Fruit fly (Drosophila melanogaster): Measurements from ENCODE around the gene obst-F.

The obst-F gene

DNA sequence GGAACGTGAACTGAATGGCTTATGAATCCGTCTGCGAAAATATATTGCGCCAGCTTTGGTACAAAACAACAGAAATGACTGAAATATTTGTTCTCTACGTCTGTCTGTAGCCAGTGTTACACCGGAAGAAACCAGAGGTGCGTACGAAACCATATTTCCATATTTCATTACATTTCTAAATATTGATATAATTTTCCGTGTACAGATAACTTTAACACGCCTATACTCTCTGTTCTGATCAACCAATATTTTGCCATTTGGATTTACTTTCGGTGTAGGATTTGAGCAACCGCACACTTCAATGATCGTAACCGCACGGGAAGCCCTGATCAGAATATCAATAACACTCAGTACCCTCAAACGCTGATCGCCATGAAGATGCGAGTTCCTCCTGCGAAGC is 6.7 kb downstream of the obst-F start:
- TF ChIP-seq CG32264 (GFP tag; optimal IDR thresholded peaks at IDR 0.05) (no peak), tai (GFP tag; optimal IDR thresholded peaks at IDR 0.05) (peak; percentile 29), CrebA (GFP tag; optimal IDR thresholded peaks at IDR 0.05; ENCODE audit: borderline replicate concordance) (no peak), Jra (GFP tag; optimal IDR thresholded peaks at IDR 0.05) (no peak), br (GFP tag; optimal IDR thresholded peaks at IDR 0.05) (peak; percentile 66), usp (GFP tag; optimal IDR thresholded peaks at IDR 0.05) (no peak), Vsx2 (GFP tag; optimal IDR thresholded peaks at IDR 0.05; ENCODE audit: partially characterized antibody) (no peak), jim (GFP tag; optimal IDR thresholded peaks at IDR 0.05) (no peak), dmrt93B (GFP tag; optimal IDR thresholded peaks at IDR 0.05) (peak; percentile 34), ey (GFP tag; optimal IDR thresholded peaks at IDR 0.05) (peak; percentile 60), sage (GFP tag; optimal IDR thresholded peaks at IDR 0.05) (peak; percentile 36), OdsH (GFP tag; optimal IDR thresholded peaks at IDR 0.05) (peak; percentile 61), CG9705 (GFP tag; optimal IDR thresholded peaks at IDR 0.05) (no peak), Hr83 (GFP tag; optimal IDR thresholded peaks at IDR 0.05; ENCODE audit: poor library complexity, severe bottlenecking) (no peak), Sp1 (GFP tag; optimal IDR thresholded peaks at IDR 0.05) (peak; percentile 60), HLH106 (tag; optimal IDR thresholded peaks at IDR 0.05) (peak; percentile 71), N (GFP tag; optimal IDR thresholded peaks at IDR 0.05) (no peak), Myc (optimal IDR thresholded peaks at IDR 0.05) (no peak), Rel (GFP tag; optimal IDR thresholded peaks at IDR 0.05) (no peak), Rel (tag; optimal IDR thresholded peaks at IDR 0.05) (no peak), woc (GFP tag; optimal IDR thresholded peaks at IDR 0.05) (peak; percentile 43), rgr (GFP tag; optimal IDR thresholded peaks at IDR 0.05) (peak; percentile 71), Hnf4 (GFP tag; optimal IDR thresholded peaks at IDR 0.05) (peak; percentile 64), lola (GFP tag; optimal IDR thresholded peaks at IDR 0.05) (no peak), GATAd (GFP tag; optimal IDR thresholded peaks at IDR 0.05) (no peak), Dfd (GFP tag; optimal IDR thresholded peaks at IDR 0.05) (no peak), Hr78 (GFP tag; optimal IDR thresholded peaks at IDR 0.05) (no peak), dl (GFP tag; optimal IDR thresholded peaks at IDR 0.05; ENCODE audit: insufficient read depth in 1 of 2, partially characterized antibody in 2 of 2) (no peak), Mio (GFP tag; optimal IDR thresholded peaks at IDR 0.05) (no peak), psq (GFP tag; optimal IDR thresholded peaks at IDR 0.05) (peak; percentile 41), pan (optimal IDR thresholded peaks at IDR 0.05) (no peak), sv (GFP tag; optimal IDR thresholded peaks at IDR 0.05) (no peak), Dif (GFP tag; optimal IDR thresholded peaks at IDR 0.05; ENCODE audit: partially characterized antibody) (no peak), Abd-B (GFP tag; optimal IDR thresholded peaks at IDR 0.05) (no peak), h (GFP tag; optimal IDR thresholded peaks at IDR 0.05) (peak; percentile 79), brk (GFP tag; optimal IDR thresholded peaks at IDR 0.05) (peak; percentile 23), foxo (GFP tag; optimal IDR thresholded peaks at IDR 0.05) (peak in 1 of 2 experiments; percentile 77), fru (GFP tag; optimal IDR thresholded peaks at IDR 0.05) (peak; percentile 67), dsf (GFP tag; optimal IDR thresholded peaks at IDR 0.05; ENCODE audit: borderline replicate concordance) (no peak)

DNA sequence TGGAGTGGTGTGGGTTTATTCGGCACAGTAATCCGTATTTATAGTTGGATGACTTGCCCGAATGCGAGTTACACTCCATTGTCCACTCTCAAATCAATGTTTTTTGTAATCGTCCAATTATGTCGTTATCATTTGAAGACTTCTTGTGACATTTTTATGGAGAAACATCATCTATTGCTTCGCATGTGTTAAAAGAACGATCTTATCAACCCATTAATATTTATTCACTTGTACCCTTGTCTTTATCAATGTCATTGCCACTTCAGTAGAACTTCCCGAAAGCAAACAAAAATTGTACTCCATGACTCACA is 7.7 kb downstream of the obst-F start:
- TF ChIP-seq tai (GFP tag; optimal IDR thresholded peaks at IDR 0.05) (no peak), HLH106 (tag; optimal IDR thresholded peaks at IDR 0.05) (no peak), fru (GFP tag; optimal IDR thresholded peaks at IDR 0.05) (no peak), OdsH (GFP tag; optimal IDR thresholded peaks at IDR 0.05) (no peak), dl (GFP tag; optimal IDR thresholded peaks at IDR 0.05; ENCODE audit: insufficient read depth in 1 of 2, partially characterized antibody in 2 of 2) (no peak), GATAd (GFP tag; optimal IDR thresholded peaks at IDR 0.05) (no peak), Hnf4 (GFP tag; optimal IDR thresholded peaks at IDR 0.05) (no peak), Hr78 (GFP tag; optimal IDR thresholded peaks at IDR 0.05) (no peak), h (GFP tag; optimal IDR thresholded peaks at IDR 0.05) (no peak), brk (GFP tag; optimal IDR thresholded peaks at IDR 0.05) (no peak), ey (GFP tag; optimal IDR thresholded peaks at IDR 0.05) (no peak), Abd-B (GFP tag; optimal IDR thresholded peaks at IDR 0.05) (no peak)
